Fruit fly (Drosophila melanogaster) whole organism, adult: ENCODE results near the gene TrpA1.

Experiments used
- CG12768 ChIP-seq: fragments of 200-800 bp; sonication (Bioruptor generic); optimal IDR thresholded peaks from 2 replicates; lab custom pipeline; 2017; ENCODE audit warnings: missing biosample characterization, missing genetic modification characterization, mild to moderate bottlenecking, moderate library complexity, missing genetic modification reagents
- CG1620 ChIP-seq: fragments of 200-800 bp; sonication (Bioruptor generic); optimal IDR thresholded peaks from 2 replicates; lab custom pipeline; 2016; ENCODE audit warnings: missing biosample characterization, missing genetic modification characterization
- CG33017 ChIP-seq: fragments of 200-800 bp; sonication (Bioruptor generic); optimal IDR thresholded peaks from 2 replicates; lab custom pipeline; 2018; ENCODE audit warnings: missing biosample characterization, mild to moderate bottlenecking, missing genetic modification characterization, moderate library complexity
- Mnt ChIP-seq: fragments of 200-800 bp; sonication (Bioruptor generic); optimal IDR thresholded peaks from 2 replicates; lab custom pipeline; 2016; ENCODE audit warnings: missing biosample characterization, mild to moderate bottlenecking, missing genetic modification characterization
- bab1 ChIP-seq: fragments of 200-800 bp; sonication (Bioruptor generic); optimal IDR thresholded peaks from 3 replicates; lab custom pipeline; 2019; ENCODE audit warnings: missing biosample characterization, mild to moderate bottlenecking, missing genetic modification characterization, moderate library complexity
- pad ChIP-seq: fragments of 200-800 bp; sonication (Bioruptor generic); optimal IDR thresholded peaks from 3 replicates; lab custom pipeline; 2017; ENCODE audit warnings: missing biosample characterization, missing genetic modification characterization, mild to moderate bottlenecking, moderate library complexity, missing genetic modification reagents
- tj ChIP-seq: fragments of 200-800 bp; sonication (Bioruptor generic); optimal IDR thresholded peaks from 3 replicates; lab custom pipeline; 2017; ENCODE audit warnings: missing biosample characterization, mild to moderate bottlenecking, missing genetic modification characterization, moderate library complexity
- toe ChIP-seq: fragments of 200-800 bp; sonication (Bioruptor generic); optimal IDR thresholded peaks from 2 replicates; lab custom pipeline; 2016; ENCODE audit warnings: missing biosample characterization, missing genetic modification characterization

- TF ChIP-seq CG1620 (GFP tag; lab: Kevin White, UChicago) (no peak), tj (GFP tag; lab: Kevin White, UChicago) (no peak), CG12768 (no peak), toe (no peak), Mnt (no peak), bab1 (GFP tag; lab: Kevin White, UChicago) (no peak), pad (no peak), CG33017 (tag; lab: Kevin White, UChicago) (no peak)
These were observed 19.5 kb upstream of the TrpA1 start for dm6 chr3L:8924417-8924913.
